Worm (Caenorhabditis elegans) whole organism, L1 larva: ENCODE measurements around the gene F38A6.4.
A peak's percentile ranks its signal among the peaks of the same experiment; 100 is the strongest.

Experiments used
- C16A3.4 ChIP-seq: fragments of 150-350 bp; optimal IDR thresholded peaks from 2 replicates; lab custom pipeline; 2014; ENCODE audit warnings: missing biosample characterization, missing genetic modification characterization
- C34B4.2 ChIP-seq: sonication (generic microtip); optimal IDR thresholded peaks from 2 replicates; lab custom pipeline; 2017; ENCODE audit warnings: mild to moderate bottlenecking, missing genetic modification characterization, missing compliant biosample characterization
- F16B12.6 ChIP-seq: fragments of 150-350 bp; optimal IDR thresholded peaks from 2 replicates; lab custom pipeline; 2014; ENCODE audit warnings: missing biosample characterization, missing genetic modification characterization
- Y116A8C.19 ChIP-seq: sonication (generic microtip); optimal IDR thresholded peaks from 2 replicates; lab custom pipeline; 2016; ENCODE audit warnings: missing compliant biosample characterization, missing genetic modification characterization, borderline replicate concordance
- aha-1 ChIP-seq: fragments of 150-350 bp; optimal IDR thresholded peaks from 2 replicates; lab custom pipeline; 2014; ENCODE audit warnings: missing biosample characterization, missing genetic modification characterization
- alr-1 ChIP-seq: fragments of 200-800 bp; sonication (Bioruptor generic); optimal IDR thresholded peaks from 2 replicates; lab custom pipeline; 2018; ENCODE audit warnings: borderline replicate concordance, mild to moderate bottlenecking, missing genetic modification characterization, missing compliant biosample characterization
- aly-2 ChIP-seq: fragments of 150-350 bp; optimal IDR thresholded peaks from 2 replicates; lab custom pipeline; 2014; ENCODE audit warnings: missing biosample characterization, missing genetic modification characterization
- ama-1 ChIP-seq: fragments of 150-350 bp; optimal IDR thresholded peaks from 2 replicates; lab custom pipeline; 2014
- blmp-1 ChIP-seq: fragments of 150-350 bp; optimal IDR thresholded peaks from 2 replicates; lab custom pipeline; 2014; ENCODE audit warnings: missing biosample characterization, missing genetic modification characterization
- ceh-63 ChIP-seq: fragments of 200-800 bp; sonication (Bioruptor generic); optimal IDR thresholded peaks from 2 replicates; lab custom pipeline; 2018; ENCODE audit warnings: mild to moderate bottlenecking, missing genetic modification characterization, missing compliant biosample characterization
- ceh-8 ChIP-seq: fragments of 200-800 bp; sonication (Bioruptor generic); optimal IDR thresholded peaks from 2 replicates; lab custom pipeline; 2018; ENCODE audit warnings: mild to moderate bottlenecking, missing genetic modification characterization, moderate library complexity, missing compliant biosample characterization
- ceh-82 ChIP-seq, 3 experiments: fragments of 150-350 bp in 1 of 3; sonication (generic microtip) in 2 of 3; optimal IDR thresholded peaks; 2 replicates each; lab custom pipeline; 2014 to 2017; ENCODE audit warnings: missing biosample characterization in 3 of 3, missing genetic modification characterization in 3 of 3
- ceh-88 ChIP-seq: fragments of 200-800 bp; sonication (Bioruptor generic); IDR thresholded peaks from 2 replicates; pipeline ENCODE4 v1.3.6; 2022; ENCODE audit warnings: missing genetic modification characterization, missing compliant biosample characterization
- ces-1 ChIP-seq: fragments of 150-350 bp; optimal IDR thresholded peaks from 2 replicates; lab custom pipeline; 2014; ENCODE audit warnings: missing biosample characterization, missing genetic modification reagents, missing genetic modification characterization
- dpl-1 ChIP-seq, 3 experiments: fragments of 150-350 bp in 2 of 3; sonication (generic microtip) in 1 of 3; optimal IDR thresholded peaks; 2 replicates each; lab custom pipeline; 2014 to 2017; ENCODE audit warnings: missing biosample characterization in 3 of 3, missing genetic modification characterization in 3 of 3, missing genetic modification reagents in 3 of 3
- dsc-1 ChIP-seq: sonication (generic microtip); optimal IDR thresholded peaks from 2 replicates; lab custom pipeline; 2016; ENCODE audit warnings: mild to moderate bottlenecking, missing genetic modification characterization, missing compliant biosample characterization
- efl-1 ChIP-seq, 4 experiments: fragments of 150-350 bp; optimal IDR thresholded peaks in 3 of 4; peaks in 1 of 4; 1 replicate in 1 of 4; 2 replicates in 3 of 4; lab custom pipeline; 2014; ENCODE audit warnings: missing biosample characterization in 2 of 4, missing genetic modification characterization in 2 of 4, missing genetic modification reagents in 2 of 4
- efl-3 ChIP-seq: fragments of 200-800 bp; sonication (Bioruptor generic); optimal IDR thresholded peaks from 2 replicates; lab custom pipeline; 2018; ENCODE audit warnings: mild to moderate bottlenecking, missing genetic modification characterization, missing compliant biosample characterization
- egl-13 ChIP-seq: sonication (generic microtip); optimal IDR thresholded peaks from 2 replicates; lab custom pipeline; 2016; ENCODE audit warnings: missing genotype, missing genetic modification reagents, missing genetic modification characterization, missing compliant biosample characterization
- egl-27 ChIP-seq, 2 experiments: fragments of 150-350 bp in 1 of 2; sonication (generic microtip); optimal IDR thresholded peaks; 3 replicates each; lab custom pipeline; 2017 to 2018; ENCODE audit warnings: missing biosample characterization in 2 of 2, missing genetic modification characterization in 2 of 2, missing genetic modification reagents in 2 of 2
- elt-2 ChIP-seq: sonication (generic microtip); optimal IDR thresholded peaks from 2 replicates; lab custom pipeline; 2016; ENCODE audit warnings: missing genetic modification characterization, mild to moderate bottlenecking, inconsistent platforms, missing compliant biosample characterization, missing genetic modification reagents
- ets-5 ChIP-seq: fragments of 200-800 bp; sonication (Bioruptor generic); IDR thresholded peaks from 2 replicates; pipeline ENCODE4 v1.3.6; 2022; ENCODE audit warnings: missing genetic modification characterization, missing compliant biosample characterization
- fkh-10 ChIP-seq: sonication (generic microtip); optimal IDR thresholded peaks from 2 replicates; lab custom pipeline; 2017; ENCODE audit warnings: missing biosample characterization, missing genetic modification reagents, missing genetic modification characterization
- irx-1 ChIP-seq: sonication (generic microtip); optimal IDR thresholded peaks from 2 replicates; lab custom pipeline; 2016; ENCODE audit warnings: missing genetic modification characterization, missing compliant biosample characterization
- isw-1 ChIP-seq: fragments of 200-800 bp; sonication (Bioruptor generic); IDR thresholded peaks from 2 replicates; pipeline ENCODE4 v1.3.6; 2022; ENCODE audit warnings: missing genetic modification characterization, missing compliant biosample characterization
- lin-35 ChIP-seq, 2 experiments: fragments of 150-350 bp; optimal IDR thresholded peaks; 2 replicates each; lab custom pipeline; 2014; ENCODE audit warnings: missing biosample characterization in 2 of 2, missing genetic modification characterization in 2 of 2, missing genetic modification reagents in 2 of 2
- lin-39 ChIP-seq: fragments of 150-350 bp; optimal IDR thresholded peaks from 2 replicates; lab custom pipeline; 2014; ENCODE audit warnings: missing biosample characterization, missing genetic modification reagents, missing genetic modification characterization
- mdl-1 ChIP-seq, 2 experiments: fragments of 150-350 bp; optimal IDR thresholded peaks; 2 replicates each; lab custom pipeline; 2014 to 2017; ENCODE audit warnings: missing biosample characterization in 2 of 2, missing genetic modification characterization in 2 of 2, inconsistent platforms in 1 of 2
- mef-2 ChIP-seq: fragments of 150-350 bp; optimal IDR thresholded peaks from 2 replicates; lab custom pipeline; 2014; ENCODE audit warnings: missing biosample characterization, missing genetic modification characterization
- nhr-20 ChIP-seq: sonication (generic microtip); optimal IDR thresholded peaks from 2 replicates; lab custom pipeline; 2016; ENCODE audit warnings: mild to moderate bottlenecking, missing genetic modification characterization, missing compliant biosample characterization
- nhr-237 ChIP-seq: fragments of 150-350 bp; optimal IDR thresholded peaks from 2 replicates; lab custom pipeline; 2014; ENCODE audit warnings: missing biosample characterization, missing genetic modification characterization
- nhr-28 ChIP-seq: fragments of 150-350 bp; optimal IDR thresholded peaks from 2 replicates; lab custom pipeline; 2014; ENCODE audit warnings: missing biosample characterization, missing genetic modification characterization
- nhr-47 ChIP-seq: sonication (generic microtip); optimal IDR thresholded peaks from 2 replicates; lab custom pipeline; 2016; ENCODE audit warnings: mild to moderate bottlenecking, missing genetic modification characterization, moderate library complexity, missing compliant biosample characterization
- nhr-71 ChIP-seq: sonication (generic microtip); optimal IDR thresholded peaks from 2 replicates; lab custom pipeline; 2016; ENCODE audit warnings: mild to moderate bottlenecking, missing genetic modification characterization, moderate library complexity, missing compliant biosample characterization
- nhr-76 ChIP-seq: sonication (generic microtip); optimal IDR thresholded peaks from 2 replicates; lab custom pipeline; 2017; ENCODE audit warnings: missing biosample characterization, missing genetic modification characterization
- nhr-77 ChIP-seq: fragments of 150-350 bp; optimal IDR thresholded peaks from 2 replicates; lab custom pipeline; 2014; ENCODE audit warnings: missing biosample characterization, missing genetic modification characterization
- nhr-84 ChIP-seq: sonication (generic microtip); optimal IDR thresholded peaks from 2 replicates; lab custom pipeline; 2017; ENCODE audit warnings: missing biosample characterization, missing genetic modification characterization
- nhr-85 ChIP-seq: sonication (generic microtip); peaks from one replicate; lab custom pipeline; 2016; ENCODE audit warnings: missing genetic modification characterization, inconsistent platforms, missing compliant biosample characterization
- nhr-90 ChIP-seq: sonication (generic microtip); optimal IDR thresholded peaks from 2 replicates; lab custom pipeline; 2016; ENCODE audit warnings: mild to moderate bottlenecking, missing genetic modification characterization, missing compliant biosample characterization; ENCODE audit not compliant: poor library complexity
- pqm-1 ChIP-seq: sonication (generic microtip); optimal IDR thresholded peaks from 3 replicates; lab custom pipeline; 2017; ENCODE audit warnings: missing biosample characterization, missing genetic modification characterization
- rnt-1 ChIP-seq: sonication (generic microtip); optimal IDR thresholded peaks from 2 replicates; lab custom pipeline; 2016; ENCODE audit warnings: mild to moderate bottlenecking, missing genetic modification characterization, moderate library complexity, missing compliant biosample characterization
- sox-4 ChIP-seq: sonication (generic microtip); optimal IDR thresholded peaks from 2 replicates; lab custom pipeline; 2016; ENCODE audit warnings: missing genetic modification characterization, missing compliant biosample characterization
- sup-37 ChIP-seq: fragments of 200-800 bp; sonication (Bioruptor generic); optimal IDR thresholded peaks from 2 replicates; lab custom pipeline; 2018; ENCODE audit warnings: mild to moderate bottlenecking, missing genetic modification characterization, missing compliant biosample characterization
- tlp-1 ChIP-seq: fragments of 150-350 bp; optimal IDR thresholded peaks from 2 replicates; lab custom pipeline; 2014; ENCODE audit warnings: missing biosample characterization, missing genetic modification characterization
- unc-130 ChIP-seq: fragments of 150-350 bp; optimal IDR thresholded peaks from 2 replicates; lab custom pipeline; 2017; ENCODE audit warnings: missing biosample characterization, missing genetic modification characterization, inconsistent platforms
- xbp-1 ChIP-seq: sonication (generic microtip); optimal IDR thresholded peaks from 2 replicates; lab custom pipeline; 2016; ENCODE audit warnings: missing genetic modification characterization, missing compliant biosample characterization
- zip-4 ChIP-seq: fragments of 200-800 bp; sonication (Bioruptor generic); optimal IDR thresholded peaks from 2 replicates; lab custom pipeline; 2018; ENCODE audit warnings: mild to moderate bottlenecking, missing genetic modification characterization, moderate library complexity, missing compliant biosample characterization
- ztf-11 ChIP-seq, 2 experiments: sonication (generic microtip); optimal IDR thresholded peaks; 2 replicates each; lab custom pipeline; 2016 to 2017; ENCODE audit warnings: missing genetic modification characterization in 2 of 2, missing biosample characterization in 1 of 2, missing compliant biosample characterization in 1 of 2
- ztf-4 ChIP-seq: fragments of 150-350 bp; optimal IDR thresholded peaks from 2 replicates; lab custom pipeline; 2014; ENCODE audit warnings: missing biosample characterization, missing genetic modification characterization

F38A6.4 gene

ce11 chrV:20778257-20778697 lies 3.1 kb upstream of the F38A6.4 start (continued):
- TF ChIP-seq ets-5 (GFP tag; lab: Robert Waterston, UW) (no peak), unc-130 (tag; lab: Kevin White, UChicago) (peak; percentile 98), efl-1 (optimal IDR thresholded peaks at IDR 0.05; lab: Kevin White, UChicago) (peak; percentile 88 to 96), efl-1 (GFP tag; optimal IDR thresholded peaks at IDR 0.05 in 1 of 2; lab: Kevin White, UChicago) (peak; percentile 61 to 96), sup-37 (GFP tag; lab: Kevin White, UChicago) (peak; percentile 95), aha-1 (tag; lab: Kevin White, UChicago) (peak; percentile 77), irx-1 (peak; percentile 94), nhr-71 (tag; lab: Kevin White, UChicago) (peak; percentile 100), ama-1 (lab: Kevin White, UChicago) (peak; percentile 75), egl-13 (tag; lab: Kevin White, UChicago) (peak; percentile 98), mef-2 (tag; lab: Kevin White, UChicago) (peak; percentile 94), nhr-28 (tag; lab: Kevin White, UChicago) (no peak), pqm-1 (tag; lab: Kevin White, UChicago) (peak; percentile 90), blmp-1 (tag; lab: Kevin White, UChicago) (peak; percentile 69), nhr-76 (tag; lab: Kevin White, UChicago) (no peak), ztf-4 (tag; lab: Kevin White, UChicago) (peak; percentile 97), alr-1 (tag; lab: Kevin White, UChicago) (no peak), ceh-82 (tag; optimal IDR thresholded peaks at IDR 0.05; lab: Kevin White, UChicago) (peak; percentile 90 to 95 (median 92)), fkh-10 (GFP tag; lab: Kevin White, UChicago) (peak; percentile 98), C16A3.4 (peak; percentile 97), C34B4.2 (tag; lab: Kevin White, UChicago) (peak; percentile 58), elt-2 (tag; lab: Kevin White, UChicago) (peak; percentile 85), nhr-85 (tag; lab: Kevin White, UChicago) (peak; percentile 99), aly-2 (tag; lab: Kevin White, UChicago) (peak; percentile 67), nhr-237 (tag; lab: Kevin White, UChicago) (peak; percentile 94), lin-35 (GFP tag; optimal IDR thresholded peaks at IDR 0.05; lab: Kevin White, UChicago) (peak; percentile 87 to 92), nhr-84 (tag; lab: Kevin White, UChicago) (no peak), zip-4 (GFP tag; lab: Kevin White, UChicago) (peak; percentile 91), sox-4 (tag; lab: Kevin White, UChicago) (peak; percentile 94), ztf-11 (tag; optimal IDR thresholded peaks at IDR 0.05; lab: Kevin White, UChicago) (peak in 1 of 2 experiments; percentile 95), F16B12.6 (tag; lab: Kevin White, UChicago) (no peak), ceh-88 (GFP tag; lab: Robert Waterston, UW) (peak; percentile 95), mdl-1 (tag; optimal IDR thresholded peaks at IDR 0.05; lab: Kevin White, UChicago) (peak; percentile 99 to 100)

ce11 chrV:20776761-20777160 lies 1.6 kb upstream of the F38A6.4 start:
- peak; percentile 72 for TF ChIP-seq nhr-77 (tag; lab: Kevin White, UChicago)
- no peak for TF ChIP-seq lin-39 (tag; lab: Kevin White, UChicago)
- TF ChIP-seq unc-130 (tag; lab: Kevin White, UChicago) = peak; percentile 19
- TF ChIP-seq nhr-47 (tag; lab: Kevin White, UChicago) = peak; percentile 70
- peak; percentile 26 for TF ChIP-seq dsc-1 (tag; lab: Kevin White, UChicago)
- no peak for TF ChIP-seq Y116A8C.19
- peak; percentile 30 for TF ChIP-seq ztf-4 (tag; lab: Kevin White, UChicago)
- TF ChIP-seq efl-1 (optimal IDR thresholded peaks at IDR 0.05; lab: Kevin White, UChicago) = peak; percentile 37
- TF ChIP-seq efl-1 (GFP tag; optimal IDR thresholded peaks at IDR 0.05 in 1 of 2; lab: Kevin White, UChicago) = peak in 1 of 2 experiments; percentile 72
- TF ChIP-seq ceh-63 (GFP tag; lab: Kevin White, UChicago) = no peak
- TF ChIP-seq C34B4.2 (tag; lab: Kevin White, UChicago) = no peak
- TF ChIP-seq dpl-1 (GFP tag; optimal IDR thresholded peaks at IDR 0.05; lab: Kevin White, UChicago) = peak in 2 of 3 experiments; percentile 5 to 42
- TF ChIP-seq mdl-1 (tag; optimal IDR thresholded peaks at IDR 0.05; lab: Kevin White, UChicago) = peak in 1 of 2 experiments; percentile 88
- TF ChIP-seq nhr-76 (tag; lab: Kevin White, UChicago) = no peak
- TF ChIP-seq ces-1 (GFP tag; lab: Kevin White, UChicago) = no peak
- peak; percentile 20; the same call in 1 of the 2 replicates for TF ChIP-seq isw-1
- peak; percentile 35 for TF ChIP-seq nhr-90 (tag; lab: Kevin White, UChicago)
- peak; percentile 64 to 73 for TF ChIP-seq lin-35 (GFP tag; optimal IDR thresholded peaks at IDR 0.05; lab: Kevin White, UChicago)
- TF ChIP-seq nhr-84 (tag; lab: Kevin White, UChicago) = no peak
- no peak for TF ChIP-seq tlp-1 (tag; lab: Kevin White, UChicago)
- peak; percentile 43 for TF ChIP-seq xbp-1 (tag; lab: Kevin White, UChicago)
- peak; percentile 55 for TF ChIP-seq rnt-1
- TF ChIP-seq ceh-8 (GFP tag; lab: Kevin White, UChicago) = peak; percentile 23
- TF ChIP-seq efl-3 (GFP tag; lab: Kevin White, UChicago) = no peak
- no peak for TF ChIP-seq egl-27 (tag; optimal IDR thresholded peaks at IDR 0.05; lab: Kevin White, UChicago)
- no peak for TF ChIP-seq aly-2 (tag; lab: Kevin White, UChicago)
- peak; percentile 52 for TF ChIP-seq fkh-10 (GFP tag; lab: Kevin White, UChicago)
- TF ChIP-seq nhr-20 (tag; lab: Kevin White, UChicago) = peak; percentile 88
